Fruit fly (Drosophila melanogaster): ENCODE results near the gene TyrR.

Gene TyrR

dm6 chr3R:17781371-17781770 is 18.4 kb upstream of the TyrR start (continued):
- TF ChIP-seq CG12769 (tag; optimal IDR thresholded peaks at IDR 0.05) (peak; percentile 85), Dfd (GFP tag; optimal IDR thresholded peaks at IDR 0.05) (no peak), prd (optimal IDR thresholded peaks at IDR 0.05) (no peak), prd (GFP tag; IDR thresholded peaks at IDR 0.05) (peak; percentile 90), CG10654 (GFP tag; optimal IDR thresholded peaks at IDR 0.05) (peak; percentile 64), ac (GFP tag; optimal IDR thresholded peaks at IDR 0.05) (no peak), CG10366 (GFP tag; IDR thresholded peaks at IDR 0.05) (peak; percentile 80), CG12942 (GFP tag; optimal IDR thresholded peaks at IDR 0.05) (peak; percentile 52), Ssrp (tag; optimal IDR thresholded peaks at IDR 0.05) (peak; percentile 68), CG4360 (GFP tag; IDR thresholded peaks at IDR 0.05) (peak; percentile 50), peb (GFP tag; IDR thresholded peaks at IDR 0.05) (peak; percentile 77), CG7372 (GFP tag; IDR thresholded peaks at IDR 0.05) (peak; percentile 85), CG30431 (GFP tag; optimal IDR thresholded peaks at IDR 0.05) (peak; percentile 35), knrl (GFP tag; IDR thresholded peaks at IDR 0.05; ENCODE audit: partially characterized antibody) (no peak), p53 (GFP tag; optimal IDR thresholded peaks at IDR 0.05) (peak; percentile 44), CG32767 (GFP tag; IDR thresholded peaks at IDR 0.05) (peak; percentile 67; the same call in 1 of the 2 replicates), grau (tag; optimal IDR thresholded peaks at IDR 0.05) (peak; percentile 80), CG16863 (GFP tag; optimal IDR thresholded peaks at IDR 0.05) (peak; percentile 69), CG7357 (GFP tag; IDR thresholded peaks at IDR 0.05) (peak; percentile 78), CG8924 (tag; optimal IDR thresholded peaks at IDR 0.05) (peak; percentile 78), ap (GFP tag; IDR thresholded peaks at IDR 0.05) (peak; percentile 62), sens (GFP tag) (peak; percentile 97), CG3407 (GFP tag; optimal IDR thresholded peaks at IDR 0.05) (peak; percentile 61), bigmax (GFP tag; optimal IDR thresholded peaks at IDR 0.05) (no peak), CG18262 (tag; optimal IDR thresholded peaks at IDR 0.05) (peak; percentile 87), Dip2 (GFP tag; IDR thresholded peaks at IDR 0.05) (no peak), Side (GFP tag; optimal IDR thresholded peaks at IDR 0.05) (peak; percentile 71), Mes4 (GFP tag; optimal IDR thresholded peaks at IDR 0.05) (peak; percentile 44), Bdp1 (GFP tag; optimal IDR thresholded peaks at IDR 0.05) (peak; percentile 32), danr (GFP tag; IDR thresholded peaks at IDR 0.05) (peak; percentile 60; the same call in 1 of the 2 replicates), Elba2 (GFP tag; optimal IDR thresholded peaks at IDR 0.05) (no peak), CG32772 (GFP tag; IDR thresholded peaks at IDR 0.05) (peak; percentile 89), hkb (optimal IDR thresholded peaks at IDR 0.05) (no peak), hkb (GFP tag; IDR thresholded peaks at IDR 0.05) (peak; percentile 87), seq (GFP tag; IDR thresholded peaks at IDR 0.05) (peak; percentile 79), lmd (GFP tag; IDR thresholded peaks at IDR 0.05) (peak; percentile 89), Ptx1 (GFP tag; IDR thresholded peaks at IDR 0.05) (peak; percentile 90), gcm (GFP tag; optimal IDR thresholded peaks at IDR 0.05) (peak; percentile 66), stc (GFP tag; IDR thresholded peaks at IDR 0.05) (peak; percentile 83), nmo (GFP tag; optimal IDR thresholded peaks at IDR 0.05) (peak; percentile 89), tio (GFP tag; optimal IDR thresholded peaks at IDR 0.05) (peak; percentile 38), CG13894 (tag; optimal IDR thresholded peaks at IDR 0.05) (peak; percentile 72), Xbp1 (GFP tag; optimal IDR thresholded peaks at IDR 0.05) (peak; percentile 79), Jarid2 (GFP tag; optimal IDR thresholded peaks at IDR 0.05) (peak; percentile 27), hb (GFP tag; IDR thresholded peaks at IDR 0.05; ENCODE audit: partially characterized antibody) (no peak), CG31388 (GFP tag; optimal IDR thresholded peaks at IDR 0.05) (no peak), CG8478 (optimal IDR thresholded peaks at IDR 0.05) (no peak), cg (GFP tag; optimal IDR thresholded peaks at IDR 0.05) (peak; percentile 40), jumu (GFP tag; optimal IDR thresholded peaks at IDR 0.05) (peak; percentile 72), cwo (GFP tag; optimal IDR thresholded peaks at IDR 0.05) (peak; percentile 60), esg (GFP tag; conservative IDR thresholded peaks at IDR 0.05) (peak; percentile 72)

All from whole organism, embryonic.